Worm (Caenorhabditis elegans) whole organism, midembryonic: ENCODE data around the gene C25H3.7.

Experiments
- klf-2 ChIP-seq: fragments of 200-800 bp; sonication (Bioruptor generic); conservative IDR thresholded peaks from 2 replicates; pipeline ENCODE4 v1.3.6; 2022; ENCODE audit warnings: missing genetic modification reagents, missing genetic modification characterization, missing compliant biosample characterization
- tab-1 ChIP-seq: fragments of 200-800 bp; sonication (Bioruptor generic); IDR thresholded peaks from 2 replicates; pipeline ENCODE4 v1.3.6; 2022; ENCODE audit warnings: missing genetic modification characterization, missing compliant biosample characterization

ce11 chrII:5642110-5642509 is 26.6 kb downstream of the C25H3.7 start:
- TF ChIP-seq klf-2 (GFP tag; lab: Robert Waterston, UW) (no peak), tab-1 (no peak)
